Worm (Caenorhabditis elegans) whole organism, L3 larva: ENCODE measurements around the gene dnsn-1.
"Not testable (repeated sequence)": the region's sequence is repeated elsewhere in the genome, so short reads cannot be mapped to it uniquely, and the experiment has no call there.

Experiments
- R02D3.7 ChIP-seq: fragments of 150-350 bp; optimal IDR thresholded peaks from 2 replicates; lab custom pipeline; 2014; ENCODE audit warnings: missing biosample characterization, missing genetic modification characterization
- ZK546.5 ChIP-seq: sonication (generic microtip); optimal IDR thresholded peaks from 2 replicates; lab custom pipeline; 2017; ENCODE audit warnings: missing biosample characterization, missing genetic modification characterization
- aly-2 ChIP-seq: fragments of 150-350 bp; optimal IDR thresholded peaks from 2 replicates; lab custom pipeline; 2014; ENCODE audit warnings: missing biosample characterization, missing genetic modification characterization
- ama-1 ChIP-seq: fragments of 150-350 bp; optimal IDR thresholded peaks from 2 replicates; lab custom pipeline; 2018
- ceh-16 ChIP-seq: sonication (generic microtip); optimal IDR thresholded peaks from 2 replicates; lab custom pipeline; 2017; ENCODE audit warnings: missing biosample characterization, missing genetic modification characterization
- ceh-28 ChIP-seq: fragments of 150-350 bp; optimal IDR thresholded peaks from 2 replicates; lab custom pipeline; 2014; ENCODE audit warnings: missing biosample characterization, missing genetic modification reagents, missing genetic modification characterization
- ceh-82 ChIP-seq: fragments of 150-350 bp; optimal IDR thresholded peaks from 2 replicates; lab custom pipeline; 2014; ENCODE audit warnings: missing biosample characterization, missing genetic modification characterization
- egl-5 ChIP-seq: fragments of 150-350 bp; optimal IDR thresholded peaks from 2 replicates; lab custom pipeline; 2017; ENCODE audit warnings: missing biosample characterization, missing genetic modification reagents, missing genetic modification characterization, inconsistent platforms
- elt-1 ChIP-seq: fragments of 150-350 bp; optimal IDR thresholded peaks from 2 replicates; lab custom pipeline; 2014; ENCODE audit warnings: missing biosample characterization, missing genetic modification characterization
- elt-2 ChIP-seq: sonication (generic microtip); optimal IDR thresholded peaks from 2 replicates; lab custom pipeline; 2016; ENCODE audit warnings: missing genetic modification reagents, mild to moderate bottlenecking, missing genetic modification characterization, missing compliant biosample characterization
- elt-3 ChIP-seq, 3 experiments: fragments of 150-350 bp in 1 of 3; sonication (generic microtip) in 2 of 3; optimal IDR thresholded peaks; 2 replicates in 2 of 3; 4 replicates in 1 of 3; lab custom pipeline; 2014 to 2017; ENCODE audit warnings: missing biosample characterization in 3 of 3, missing genetic modification characterization in 3 of 3
- eor-1 ChIP-seq, 2 experiments: fragments of 150-350 bp; optimal IDR thresholded peaks; 2 replicates each; lab custom pipeline; 2014 to 2018; ENCODE audit warnings: missing biosample characterization in 2 of 2, missing genetic modification characterization in 2 of 2
- fkh-10 ChIP-seq: sonication (generic microtip); optimal IDR thresholded peaks from 2 replicates; lab custom pipeline; 2017; ENCODE audit warnings: missing biosample characterization, missing genetic modification reagents, missing genetic modification characterization
- fkh-2 ChIP-seq: fragments of 150-350 bp; optimal IDR thresholded peaks from 2 replicates; lab custom pipeline; 2014; ENCODE audit warnings: missing biosample characterization, missing genetic modification reagents, missing genetic modification characterization
- fos-1 ChIP-seq: fragments of 150-350 bp; optimal IDR thresholded peaks from 2 replicates; lab custom pipeline; 2014; ENCODE audit warnings: missing biosample characterization, missing genetic modification characterization
- jun-1 ChIP-seq: fragments of 150-350 bp; optimal IDR thresholded peaks from 2 replicates; lab custom pipeline; 2014; ENCODE audit warnings: missing biosample characterization, missing genetic modification reagents, missing genetic modification characterization
- lin-15B ChIP-seq: fragments of 150-350 bp; optimal IDR thresholded peaks from 2 replicates; lab custom pipeline; 2014; ENCODE audit warnings: missing biosample characterization, missing genetic modification characterization
- mdl-1 ChIP-seq: fragments of 150-350 bp; optimal IDR thresholded peaks from 2 replicates; lab custom pipeline; 2014; ENCODE audit warnings: missing biosample characterization, missing genetic modification characterization
- mml-1 ChIP-seq: fragments of 150-350 bp; sonication (generic microtip); optimal IDR thresholded peaks from 3 replicates; lab custom pipeline; 2014; ENCODE audit warnings: missing biosample characterization, missing genetic modification characterization
- nfya-1 ChIP-seq: sonication (generic microtip); optimal IDR thresholded peaks from 2 replicates; lab custom pipeline; 2017; ENCODE audit warnings: missing genetic modification characterization, mild to moderate bottlenecking, missing compliant biosample characterization, antibody characterized with exemption, moderate library complexity; ENCODE audit not compliant: insufficient read depth
- nhr-11 ChIP-seq: fragments of 150-350 bp; optimal IDR thresholded peaks from 2 replicates; lab custom pipeline; 2014; ENCODE audit warnings: missing biosample characterization, missing genetic modification characterization
- nhr-12 ChIP-seq: fragments of 150-350 bp; optimal IDR thresholded peaks from 2 replicates; lab custom pipeline; 2014; ENCODE audit warnings: missing biosample characterization, missing genetic modification characterization
- nhr-23 ChIP-seq: fragments of 150-350 bp; optimal IDR thresholded peaks from 2 replicates; lab custom pipeline; 2014; ENCODE audit warnings: missing biosample characterization, missing genetic modification reagents, missing genetic modification characterization
- nhr-237 ChIP-seq: fragments of 150-350 bp; optimal IDR thresholded peaks from 2 replicates; lab custom pipeline; 2014; ENCODE audit warnings: missing biosample characterization, missing genetic modification characterization
- nhr-25 ChIP-seq: sonication (generic microtip); optimal IDR thresholded peaks from 2 replicates; lab custom pipeline; 2017; ENCODE audit warnings: missing biosample characterization, missing genetic modification characterization
- nhr-43 ChIP-seq: sonication (generic microtip); optimal IDR thresholded peaks from 2 replicates; lab custom pipeline; 2016; ENCODE audit warnings: mild to moderate bottlenecking, missing genetic modification characterization, missing compliant biosample characterization; ENCODE audit not compliant: poor library complexity, severe bottlenecking
- nhr-76 ChIP-seq: fragments of 150-350 bp; sonication (generic microtip); optimal IDR thresholded peaks from 5 replicates; lab custom pipeline; 2014; ENCODE audit warnings: missing biosample characterization, missing genetic modification characterization
- pha-4 ChIP-seq: fragments of 150-350 bp; optimal IDR thresholded peaks from 2 replicates; lab custom pipeline; 2014; ENCODE audit warnings: missing biosample characterization, missing genetic modification reagents, missing genetic modification characterization
- pqm-1 ChIP-seq: fragments of 150-350 bp; optimal IDR thresholded peaks from 2 replicates; lab custom pipeline; 2017; ENCODE audit warnings: missing biosample characterization, missing genetic modification characterization, inconsistent platforms
- sea-2 ChIP-seq: fragments of 150-350 bp; sonication (generic microtip); optimal IDR thresholded peaks from 4 replicates; lab custom pipeline; 2014; ENCODE audit warnings: missing biosample characterization, missing genetic modification reagents, missing genetic modification characterization
- skn-1 ChIP-seq: fragments of 150-350 bp; optimal IDR thresholded peaks from 2 replicates; lab custom pipeline; 2014; ENCODE audit warnings: missing biosample characterization, missing genetic modification characterization
- snpc-4 ChIP-seq: fragments of 150-350 bp; optimal IDR thresholded peaks from 2 replicates; lab custom pipeline; 2014; ENCODE audit warnings: missing biosample characterization, missing genetic modification characterization
- unc-39 ChIP-seq: sonication (generic microtip); optimal IDR thresholded peaks from 4 replicates; lab custom pipeline; 2017; ENCODE audit warnings: missing biosample characterization, missing genetic modification characterization
- unc-62 ChIP-seq: fragments of 150-350 bp; sonication (generic microtip); optimal IDR thresholded peaks from 4 replicates; lab custom pipeline; 2014; ENCODE audit warnings: missing biosample characterization, missing genetic modification reagents, missing genetic modification characterization
- zag-1 ChIP-seq: fragments of 150-350 bp; optimal IDR thresholded peaks from 2 replicates; lab custom pipeline; 2014; ENCODE audit warnings: missing biosample characterization, missing genetic modification characterization
- ztf-11 ChIP-seq: fragments of 150-350 bp; optimal IDR thresholded peaks from 2 replicates; lab custom pipeline; 2014; ENCODE audit warnings: missing biosample characterization, missing genetic modification characterization

Gene dnsn-1

DNA sequence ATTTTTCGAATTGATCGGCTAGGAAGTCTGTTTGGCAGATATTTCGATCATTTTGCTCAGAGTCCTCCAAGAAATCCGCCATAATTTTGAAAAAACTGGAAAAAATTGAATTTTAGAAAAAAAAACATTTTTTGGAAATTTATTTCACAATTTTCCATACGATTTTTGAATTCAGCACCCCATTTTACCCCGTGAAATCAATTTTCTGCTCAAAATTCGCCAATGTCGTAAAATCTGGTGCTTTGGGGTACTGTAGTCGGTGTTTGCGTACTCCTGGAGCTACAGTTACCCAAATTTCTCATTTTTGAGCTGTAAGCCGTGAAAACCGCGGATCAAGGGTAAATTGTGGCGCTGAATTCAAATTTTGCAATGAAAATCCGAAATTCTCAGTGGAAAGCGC lies 47.1 kb upstream of the dnsn-1 start, which contains the start of gene gvd-1:
Gene gvd-1, minus strand, starts transcription at position 101 of the 400 bp plus-strand sequence.
- TF ChIP-seq mml-1 (no peak), elt-3 (tag; optimal IDR thresholded peaks at IDR 0.05; lab: Kevin White, UChicago) (no peak), nhr-43 (no peak), skn-1 (tag; lab: Kevin White, UChicago) (no peak), unc-39 (tag; lab: Kevin White, UChicago) (no peak), nhr-237 (tag; lab: Kevin White, UChicago) (no peak), eor-1 (tag; optimal IDR thresholded peaks at IDR 0.05; lab: Kevin White, UChicago) (no peak), nhr-76 (tag; lab: Kevin White, UChicago) (no peak), nhr-12 (no peak), mdl-1 (tag; lab: Kevin White, UChicago) (no peak), pqm-1 (no peak), R02D3.7 (tag; lab: Kevin White, UChicago) (no peak), jun-1 (tag; lab: Kevin White, UChicago) (no peak), egl-5 (tag; lab: Kevin White, UChicago) (no peak), zag-1 (tag; lab: Kevin White, UChicago) (no peak)

DNA sequence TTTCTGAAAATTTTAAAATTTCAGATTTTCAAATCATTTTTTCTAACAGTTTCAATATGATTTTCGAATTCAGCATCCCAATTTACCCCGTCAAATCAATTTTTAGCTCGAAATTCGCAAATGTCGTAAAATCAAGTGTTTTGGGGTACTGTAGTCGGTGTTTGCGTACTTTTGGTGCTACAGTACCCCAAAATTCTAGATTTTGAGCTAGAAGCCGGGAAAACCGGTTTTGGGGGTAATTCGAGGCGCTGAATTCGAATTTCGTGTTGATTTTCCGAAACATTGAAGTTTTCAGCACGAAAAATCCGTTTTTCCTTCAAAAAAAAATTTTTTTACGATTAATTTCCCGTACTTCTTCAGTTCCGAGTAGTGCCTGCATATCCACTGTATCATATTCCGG lies 45.6 kb upstream of the dnsn-1 start:
- TF ChIP-seq snpc-4 (tag; lab: Kevin White, UChicago) (no peak), unc-62 (no peak), fkh-10 (GFP tag; lab: Kevin White, UChicago) (no peak), ceh-16 (tag; lab: Kevin White, UChicago) (no peak), nhr-237 (tag; lab: Kevin White, UChicago) (no peak)

ce11 chrII:454646-455045 lies 43.9 kb upstream of the dnsn-1 start, which contains the start of gene W10D9.1:
Gene W10D9.1, plus strand, starts transcription at chrII:454946.
- TF ChIP-seq ceh-82; pqm-1; elt-1 (tag; lab: Kevin White, UChicago): not testable (repeated sequence)

DNA sequence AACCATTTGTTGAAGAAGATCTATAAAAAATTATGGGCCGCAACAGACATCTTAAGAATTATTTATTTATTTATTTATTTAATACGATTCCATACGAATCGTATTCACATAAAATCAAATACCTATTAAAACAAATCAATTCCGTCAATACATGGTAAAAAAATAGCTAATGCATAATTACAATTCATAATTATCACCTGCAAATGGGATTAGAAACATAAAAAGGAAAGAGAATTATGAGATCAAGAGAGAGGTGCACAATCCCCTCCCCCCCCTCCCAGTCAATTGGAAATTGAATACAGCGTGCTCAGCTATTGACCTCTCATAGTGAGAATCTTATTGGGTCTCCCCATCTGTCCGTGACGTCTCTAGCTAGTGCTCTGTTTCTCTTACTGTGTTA lies 30.4 kb upstream of the dnsn-1 start, which contains the start of gene C24H12.1:
Gene C24H12.1, plus strand, starts transcription at position 301 of the 400 bp plus-strand sequence.
- not testable (repeated sequence) for TF ChIP-seq nhr-237 (tag; lab: Kevin White, UChicago); sea-2 (GFP tag; lab: Kevin White, UChicago); nhr-11 (tag; lab: Kevin White, UChicago)

ce11 chrII:437279-437678 lies 26.5 kb upstream of the dnsn-1 start:
- TF ChIP-seq eor-1 (tag; optimal IDR thresholded peaks at IDR 0.05; lab: Kevin White, UChicago) = no peak
- no peak for TF ChIP-seq ZK546.5 (tag; lab: Kevin White, UChicago)
- no peak for TF ChIP-seq nhr-11 (tag; lab: Kevin White, UChicago)
- TF ChIP-seq elt-2 (tag; lab: Kevin White, UChicago) = no peak
- no peak for TF ChIP-seq lin-15B
- TF ChIP-seq unc-62 = no peak

DNA sequence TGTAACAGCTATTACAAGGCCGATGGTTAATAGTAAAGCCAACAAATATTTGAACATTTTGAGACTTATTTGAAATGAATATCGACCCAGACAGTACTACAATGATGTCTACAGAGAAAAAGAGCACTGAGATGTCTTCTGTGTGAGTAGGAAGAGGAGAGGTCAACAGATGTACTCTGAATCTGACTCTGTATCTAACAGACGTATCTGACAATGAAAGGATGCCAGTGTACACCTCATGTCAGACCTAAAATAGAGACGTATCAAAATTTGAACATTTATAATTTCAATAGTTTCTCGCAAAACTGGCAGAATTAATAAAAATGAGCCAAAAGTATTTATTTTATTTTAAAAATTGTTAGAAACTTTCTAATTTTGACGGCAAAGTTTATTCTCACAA lies 12.4 kb upstream of the dnsn-1 start, which contains the start of gene C24H12.8:
Gene C24H12.8, minus strand, starts transcription at position 101 of the 400 bp plus-strand sequence.
- no peak for TF ChIP-seq ama-1 (lab: Kevin White, UChicago)
- no peak for TF ChIP-seq egl-5 (tag; lab: Kevin White, UChicago)
- TF ChIP-seq nhr-23 = no peak
- no peak for TF ChIP-seq fkh-10 (GFP tag; lab: Kevin White, UChicago)
- TF ChIP-seq pha-4 (tag; lab: Kevin White, UChicago) = no peak
- no peak for TF ChIP-seq ceh-82
- TF ChIP-seq lin-15B = no peak
- no peak for TF ChIP-seq fos-1 (tag; lab: Kevin White, UChicago)

DNA sequence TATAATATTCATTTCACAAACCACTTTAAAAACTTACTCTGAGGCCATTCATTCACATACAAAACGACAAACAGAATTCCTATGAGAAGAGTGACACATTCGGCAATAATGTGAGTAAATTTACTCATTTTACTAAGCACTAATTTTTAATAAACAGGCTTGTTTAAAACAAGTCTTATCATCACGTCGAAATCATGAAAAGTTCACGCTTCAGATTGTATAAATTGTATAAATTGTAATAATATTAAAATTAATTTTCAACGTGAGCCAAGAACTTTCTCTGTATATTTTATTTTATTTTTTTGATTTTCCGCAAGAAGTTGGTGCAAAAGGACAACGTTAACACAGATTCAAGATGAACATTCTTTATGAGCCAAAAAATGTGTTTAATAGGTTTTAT lies 8.1 kb upstream of the dnsn-1 start, which contains the start of gene C24H12.6:
Gene C24H12.6, minus strand, starts transcription at position 101 of the 400 bp plus-strand sequence.
- TF ChIP-seq R02D3.7 (tag; lab: Kevin White, UChicago) (no peak), nfya-1 (tag; lab: Kevin White, UChicago) (no peak), nhr-12 (no peak), ceh-82 (no peak), ceh-28 (tag; lab: Kevin White, UChicago) (no peak), aly-2 (tag; lab: Kevin White, UChicago) (no peak), unc-62 (no peak), ztf-11 (tag; lab: Kevin White, UChicago) (no peak), fkh-2 (tag; lab: Kevin White, UChicago) (no peak), snpc-4 (tag; lab: Kevin White, UChicago) (no peak), egl-5 (tag; lab: Kevin White, UChicago) (no peak), pha-4 (tag; lab: Kevin White, UChicago) (no peak), nhr-25 (tag; lab: Kevin White, UChicago) (no peak), pqm-1 (no peak), zag-1 (tag; lab: Kevin White, UChicago) (no peak)
